Worm (Caenorhabditis elegans) whole organism, L4/young adult: ENCODE results near the gene C30A5.16.

ENCODE experiments used
- W03F9.2 ChIP-seq: fragments of 150-350 bp; optimal IDR thresholded peaks from 2 replicates; lab custom pipeline; 2014; ENCODE audit warnings: missing biosample characterization, missing genetic modification characterization
- dao-5 ChIP-seq: sonication (generic microtip); optimal IDR thresholded peaks from 2 replicates; lab custom pipeline; 2016; ENCODE audit warnings: missing genotype, missing genetic modification characterization, moderate library complexity, missing compliant biosample characterization
- him-1 ChIP-seq: sonication (generic microtip); optimal IDR thresholded peaks from 2 replicates; lab custom pipeline; 2016; ENCODE audit warnings: missing genotype, missing genetic modification reagents, missing genetic modification characterization, missing compliant biosample characterization

ce11 chrIII:8258045-8258444 lies 40.0 kb downstream of the C30A5.16 start, which contains the start of gene ncr-2:
- TF ChIP-seq W03F9.2 (no peak), him-1 (tag; lab: Kevin White, UChicago) (no peak), dao-5 (tag; lab: Kevin White, UChicago) (no peak)
